Worm (Caenorhabditis elegans) whole organism, L4 larva: ENCODE measurements around the gene Y57A10A.31.

Source experiments
- D1046.2 ChIP-seq: fragments of 200-800 bp; sonication (Bioruptor generic); IDR thresholded peaks from 2 replicates; pipeline ENCODE4 v1.3.6; 2022; ENCODE audit warnings: missing genetic modification characterization, missing compliant biosample characterization
- F26F4.8 ChIP-seq: fragments of 200-800 bp; sonication (Bioruptor generic); conservative IDR thresholded peaks from 2 replicates; pipeline ENCODE4 v1.3.6; 2022; ENCODE audit warnings: missing genetic modification characterization, missing compliant biosample characterization
- F37D6.2 ChIP-seq: sonication (generic microtip); optimal IDR thresholded peaks from 2 replicates; lab custom pipeline; 2016; ENCODE audit warnings: mild to moderate bottlenecking, missing genetic modification characterization, missing compliant biosample characterization
- ZK337.2 ChIP-seq: fragments of 200-800 bp; sonication (Bioruptor generic); IDR thresholded peaks from 2 replicates; pipeline ENCODE4 v1.3.6; 2022; ENCODE audit warnings: missing genetic modification reagents, missing genetic modification characterization, missing compliant biosample characterization
- ama-1 ChIP-seq: fragments of 150-350 bp; optimal IDR thresholded peaks from 2 replicates; lab custom pipeline; 2014; ENCODE audit warnings: inconsistent platforms, mixed read lengths
- arid-1 ChIP-seq: fragments of 200-800 bp; sonication (Bioruptor generic); conservative IDR thresholded peaks from 2 replicates; pipeline ENCODE4 v1.3.6; 2022; ENCODE audit warnings: missing genetic modification reagents, missing genetic modification characterization, missing compliant biosample characterization
- attf-4 ChIP-seq: sonication (generic microtip); optimal IDR thresholded peaks from 3 replicates; lab custom pipeline; 2017; ENCODE audit warnings: missing biosample characterization, missing genetic modification characterization
- ceh-20 ChIP-seq: fragments of 200-800 bp; sonication (Bioruptor generic); IDR thresholded peaks from 2 replicates; pipeline ENCODE4 v1.3.6; 2022; ENCODE audit warnings: missing genetic modification reagents, missing genetic modification characterization, missing compliant biosample characterization
- ceh-28 ChIP-seq: fragments of 150-350 bp; optimal IDR thresholded peaks from 2 replicates; lab custom pipeline; 2014; ENCODE audit warnings: missing biosample characterization, missing genetic modification reagents, missing genetic modification characterization
- ceh-32 ChIP-seq: sonication (generic microtip); optimal IDR thresholded peaks from 2 replicates; lab custom pipeline; 2016; ENCODE audit warnings: mild to moderate bottlenecking, missing genetic modification characterization, missing compliant biosample characterization; ENCODE audit not compliant: poor library complexity
- ces-1 ChIP-seq: fragments of 150-350 bp; sonication (generic microtip); optimal IDR thresholded peaks from 4 replicates; lab custom pipeline; 2014; ENCODE audit warnings: missing biosample characterization, missing genetic modification reagents, missing genetic modification characterization
- ctbp-1 ChIP-seq: fragments of 200-800 bp; sonication (Bioruptor generic); IDR thresholded peaks from 2 replicates; pipeline ENCODE4 v1.3.6; 2022; ENCODE audit warnings: missing genetic modification reagents, missing genetic modification characterization, missing compliant biosample characterization
- daf-16 ChIP-seq, 3 experiments: sonication (generic microtip); optimal IDR thresholded peaks; 2 replicates each; lab custom pipeline; 2016 to 2017; ENCODE audit warnings: missing genetic modification characterization in 3 of 3, missing genetic modification reagents in 3 of 3, mild to moderate bottlenecking in 2 of 3, missing compliant biosample characterization in 2 of 3, missing biosample characterization in 1 of 3, moderate library complexity in 1 of 3
- dmd-8 ChIP-seq: fragments of 200-800 bp; sonication (Bioruptor generic); IDR thresholded peaks from 2 replicates; pipeline ENCODE4 v1.3.6; 2022; ENCODE audit warnings: missing genetic modification characterization, missing compliant biosample characterization
- dmd-9 ChIP-seq: fragments of 200-800 bp; sonication (Bioruptor generic); IDR thresholded peaks from 2 replicates; pipeline ENCODE4 v1.3.6; 2022; ENCODE audit warnings: missing genetic modification reagents, missing genetic modification characterization, missing compliant biosample characterization
- duxl-1 ChIP-seq: sonication (generic microtip); optimal IDR thresholded peaks from 2 replicates; lab custom pipeline; 2016; ENCODE audit warnings: mild to moderate bottlenecking, missing genetic modification characterization, moderate library complexity, missing compliant biosample characterization; ENCODE audit not compliant: poor library complexity
- egl-43 ChIP-seq: fragments of 200-800 bp; sonication (Bioruptor generic); IDR thresholded peaks from 2 replicates; pipeline ENCODE4 v1.3.6; 2022; ENCODE audit warnings: missing genetic modification reagents, missing genetic modification characterization, missing compliant biosample characterization
- fkh-10 ChIP-seq: fragments of 150-350 bp; optimal IDR thresholded peaks from 2 replicates; lab custom pipeline; 2014; ENCODE audit warnings: missing biosample characterization, missing genetic modification reagents, missing genetic modification characterization
- gei-8 ChIP-seq: fragments of 200-800 bp; sonication (Bioruptor generic); optimal IDR thresholded peaks from 2 replicates; lab custom pipeline; 2018; ENCODE audit warnings: mild to moderate bottlenecking, missing genetic modification characterization, missing compliant biosample characterization
- hif-1 ChIP-seq, 2 experiments: sonication (generic microtip); optimal IDR thresholded peaks; 2 replicates each; lab custom pipeline; 2016 to 2017; ENCODE audit warnings: missing compliant biosample characterization in 2 of 2, missing genetic modification characterization in 2 of 2, missing genetic modification reagents in 2 of 2, missing genotype in 2 of 2, mild to moderate bottlenecking in 1 of 2
- hlh-30 ChIP-seq: sonication (generic microtip); optimal IDR thresholded peaks from 2 replicates; lab custom pipeline; 2017; ENCODE audit warnings: antibody characterized with exemption, mild to moderate bottlenecking, missing genetic modification characterization, missing compliant biosample characterization; ENCODE audit not compliant: insufficient read depth
- jun-1 ChIP-seq: fragments of 150-350 bp; optimal IDR thresholded peaks from 2 replicates; lab custom pipeline; 2014; ENCODE audit warnings: missing biosample characterization, missing genetic modification reagents, missing genetic modification characterization
- lim-7 ChIP-seq: fragments of 200-800 bp; sonication (Bioruptor generic); IDR thresholded peaks from 2 replicates; pipeline ENCODE4 v1.3.6; 2022; ENCODE audit warnings: missing genetic modification characterization, missing compliant biosample characterization
- lin-13 ChIP-seq: fragments of 150-350 bp; optimal IDR thresholded peaks from 2 replicates; lab custom pipeline; 2014; ENCODE audit warnings: missing biosample characterization, missing genetic modification reagents, missing genetic modification characterization
- lsy-2 ChIP-seq, 2 experiments: fragments of 150-350 bp in 1 of 2; sonication (generic microtip) in 1 of 2; optimal IDR thresholded peaks; 2 replicates each; lab custom pipeline; 2014 to 2017; ENCODE audit warnings: missing biosample characterization in 2 of 2, missing genetic modification characterization in 2 of 2
- mdl-1 ChIP-seq, 2 experiments: fragments of 150-350 bp in 1 of 2; sonication (generic microtip) in 1 of 2; optimal IDR thresholded peaks; 2 replicates each; lab custom pipeline; 2014 to 2017; ENCODE audit warnings: missing biosample characterization in 2 of 2, missing genetic modification characterization in 2 of 2
- mep-1 ChIP-seq: fragments of 150-350 bp; sonication (generic microtip); optimal IDR thresholded peaks from 3 replicates; lab custom pipeline; 2014; ENCODE audit warnings: missing biosample characterization, missing genetic modification characterization
- mes-2 ChIP-seq: sonication (generic microtip); optimal IDR thresholded peaks from 2 replicates; lab custom pipeline; 2016; ENCODE audit warnings: missing genotype, mild to moderate bottlenecking, missing genetic modification characterization, missing compliant biosample characterization; ENCODE audit not compliant: poor library complexity, severe bottlenecking
- mxl-2 ChIP-seq: fragments of 200-800 bp; sonication (Bioruptor generic); conservative IDR thresholded peaks from 2 replicates; pipeline ENCODE4 v1.3.6; 2022; ENCODE audit warnings: missing genetic modification reagents, missing genetic modification characterization, missing compliant biosample characterization
- nhr-11 ChIP-seq: fragments of 150-350 bp; optimal IDR thresholded peaks from 2 replicates; lab custom pipeline; 2014; ENCODE audit warnings: missing biosample characterization, missing genetic modification characterization
- nhr-111 ChIP-seq: fragments of 200-800 bp; sonication (Bioruptor generic); optimal IDR thresholded peaks from 2 replicates; lab custom pipeline; 2018; ENCODE audit warnings: mild to moderate bottlenecking, missing genetic modification characterization, missing compliant biosample characterization
- nhr-237 ChIP-seq: sonication (generic microtip); optimal IDR thresholded peaks from 2 replicates; lab custom pipeline; 2017; ENCODE audit warnings: missing biosample characterization, missing genetic modification characterization
- nhr-25 ChIP-seq: sonication (generic microtip); optimal IDR thresholded peaks from 2 replicates; lab custom pipeline; 2017; ENCODE audit warnings: missing genetic modification characterization, mild to moderate bottlenecking, missing compliant biosample characterization, antibody characterized with exemption, moderate library complexity, borderline replicate concordance; ENCODE audit not compliant: insufficient read depth
- nhr-28 ChIP-seq: fragments of 150-350 bp; optimal IDR thresholded peaks from 2 replicates; lab custom pipeline; 2014; ENCODE audit warnings: missing biosample characterization, missing genetic modification characterization
- nhr-41 ChIP-seq: fragments of 200-800 bp; sonication (Bioruptor generic); IDR thresholded peaks from 2 replicates; pipeline ENCODE4 v1.3.6; 2022; ENCODE audit warnings: missing genetic modification reagents, missing genetic modification characterization, missing compliant biosample characterization
- nhr-42 ChIP-seq: fragments of 200-800 bp; sonication (Bioruptor generic); IDR thresholded peaks from 2 replicates; pipeline ENCODE4 v1.3.6; 2022; ENCODE audit warnings: missing genetic modification characterization, missing compliant biosample characterization
- nhr-6 ChIP-seq: fragments of 150-350 bp; optimal IDR thresholded peaks from 2 replicates; lab custom pipeline; 2014; ENCODE audit warnings: missing biosample characterization, missing genetic modification characterization
- nhr-77 ChIP-seq: fragments of 150-350 bp; optimal IDR thresholded peaks from 2 replicates; lab custom pipeline; 2014; ENCODE audit warnings: missing biosample characterization, missing genetic modification characterization
- php-3 ChIP-seq: fragments of 200-800 bp; sonication (Bioruptor generic); IDR thresholded peaks from 2 replicates; pipeline ENCODE4 v1.3.6; 2022; ENCODE audit warnings: missing genetic modification reagents, missing genetic modification characterization, missing compliant biosample characterization
- rbr-2 ChIP-seq: sonication (generic microtip); optimal IDR thresholded peaks from 2 replicates; lab custom pipeline; 2016; ENCODE audit warnings: missing genotype, missing genetic modification characterization, missing compliant biosample characterization
- sdz-12 ChIP-seq: fragments of 200-800 bp; sonication (Bioruptor generic); optimal IDR thresholded peaks from 2 replicates; lab custom pipeline; 2018; ENCODE audit warnings: mild to moderate bottlenecking, missing genetic modification characterization, missing compliant biosample characterization
- snpc-4 ChIP-seq: fragments of 150-350 bp; optimal IDR thresholded peaks from 2 replicates; lab custom pipeline; 2014; ENCODE audit warnings: missing biosample characterization, missing genetic modification characterization
- spr-3 ChIP-seq: fragments of 200-800 bp; sonication (Bioruptor generic); optimal IDR thresholded peaks from 2 replicates; lab custom pipeline; 2018; ENCODE audit warnings: mild to moderate bottlenecking, missing genetic modification characterization, missing compliant biosample characterization
- tag-97 ChIP-seq: fragments of 200-800 bp; sonication (Bioruptor generic); IDR thresholded peaks from 2 replicates; pipeline ENCODE4 v1.3.6; 2022; ENCODE audit warnings: missing genetic modification characterization, missing compliant biosample characterization
- tra-1 ChIP-seq: fragments of 200-800 bp; sonication (Bioruptor generic); IDR thresholded peaks from 2 replicates; pipeline ENCODE4 v1.3.6; 2022; ENCODE audit warnings: missing genetic modification reagents, missing genetic modification characterization, missing compliant biosample characterization
- unc-130 ChIP-seq: sonication (generic microtip); optimal IDR thresholded peaks from 2 replicates; lab custom pipeline; 2016; ENCODE audit warnings: missing genetic modification reagents, missing genetic modification characterization, missing compliant biosample characterization
- unc-39 ChIP-seq: sonication (generic microtip); optimal IDR thresholded peaks from 2 replicates; lab custom pipeline; 2017; ENCODE audit warnings: missing biosample characterization, missing genetic modification characterization
- zfp-2 ChIP-seq: sonication (generic microtip); optimal IDR thresholded peaks from 2 replicates; lab custom pipeline; 2016; ENCODE audit warnings: mild to moderate bottlenecking, missing genetic modification characterization, missing compliant biosample characterization
- zip-11 ChIP-seq: fragments of 200-800 bp; sonication (Bioruptor generic); IDR thresholded peaks from 2 replicates; pipeline ENCODE4 v1.3.6; 2022; ENCODE audit warnings: missing genetic modification characterization, missing compliant biosample characterization
- zip-2 ChIP-seq: fragments of 150-350 bp; optimal IDR thresholded peaks from 2 replicates; lab custom pipeline; 2014; ENCODE audit warnings: missing biosample characterization, missing genetic modification characterization
- ztf-11 ChIP-seq: fragments of 150-350 bp; optimal IDR thresholded peaks from 2 replicates; lab custom pipeline; 2014; ENCODE audit warnings: missing biosample characterization, missing genetic modification characterization

Y57A10A.31 gene

DNA sequence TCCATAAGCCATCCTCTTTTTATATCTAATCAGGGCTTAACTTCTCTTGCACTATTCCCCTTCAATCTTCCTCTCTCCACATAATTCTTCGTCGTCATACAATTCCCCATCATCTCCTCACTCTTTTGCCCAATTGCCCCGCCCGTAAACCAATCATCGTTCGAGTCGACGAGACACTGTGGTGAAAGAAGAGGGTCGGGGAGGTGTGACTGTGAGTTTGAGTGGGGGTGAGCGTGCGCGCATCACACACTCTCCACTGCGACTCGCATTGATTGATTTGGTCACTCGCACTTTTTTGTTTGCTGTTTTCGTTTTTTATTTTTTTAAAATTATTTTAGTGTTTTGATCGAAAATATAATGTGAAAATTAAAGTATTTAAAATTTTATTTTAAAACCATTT is 50.0 kb downstream of the Y57A10A.31 start:
- TF ChIP-seq nhr-11 (tag; lab: Kevin White, UChicago) = no peak
- TF ChIP-seq dmd-9 (GFP tag; lab: Robert Waterston, UW) = no peak
- TF ChIP-seq nhr-25 (tag; lab: Kevin White, UChicago) = peak; percentile 27
- TF ChIP-seq tag-97 (GFP tag; lab: Robert Waterston, UW) = no peak
- TF ChIP-seq ceh-32 (tag; lab: Kevin White, UChicago) = no peak
- TF ChIP-seq hif-1 (tag; optimal IDR thresholded peaks at IDR 0.05; lab: Kevin White, UChicago) = peak in 1 of 2 experiments; percentile 59
- TF ChIP-seq nhr-6 (tag; lab: Kevin White, UChicago) = peak; percentile 43
- TF ChIP-seq ZK337.2 (GFP tag; lab: Robert Waterston, UW) = no peak
- TF ChIP-seq nhr-28 = peak; percentile 66
- TF ChIP-seq dmd-8 (GFP tag; lab: Robert Waterston, UW) = no peak
- TF ChIP-seq daf-16 (GFP tag; optimal IDR thresholded peaks at IDR 0.05; lab: Kevin White, UChicago) = no peak
- TF ChIP-seq daf-16 (tag; optimal IDR thresholded peaks at IDR 0.05; lab: Kevin White, UChicago) = peak; percentile 53
- TF ChIP-seq arid-1 (GFP tag; lab: Robert Waterston, UW) = no peak
- no peak for TF ChIP-seq unc-39 (tag; lab: Kevin White, UChicago)
- TF ChIP-seq spr-3 (GFP tag; lab: Kevin White, UChicago) = no peak
- TF ChIP-seq ces-1 (GFP tag; lab: Kevin White, UChicago) = no peak
- TF ChIP-seq zip-11 = no peak
- TF ChIP-seq snpc-4 (tag; lab: Kevin White, UChicago) = no peak
- TF ChIP-seq zfp-2 = no peak
- TF ChIP-seq sdz-12 (GFP tag; lab: Kevin White, UChicago) = no peak
- TF ChIP-seq unc-130 (GFP tag; lab: Kevin White, UChicago) = no peak
- TF ChIP-seq ceh-28 = peak; percentile 46
- TF ChIP-seq php-3 (GFP tag; lab: Robert Waterston, UW) = no peak
- TF ChIP-seq lsy-2 (tag; optimal IDR thresholded peaks at IDR 0.05; lab: Kevin White, UChicago) = peak; percentile 65 to 94
- no peak for TF ChIP-seq gei-8
- no peak for TF ChIP-seq fkh-10 (GFP tag; lab: Kevin White, UChicago)
- TF ChIP-seq nhr-42 (GFP tag; lab: Robert Waterston, UW) = no peak
- TF ChIP-seq mes-2 (tag; lab: Kevin White, UChicago) = no peak
- peak in 1 of 2 experiments; percentile 57 for TF ChIP-seq mdl-1 (tag; optimal IDR thresholded peaks at IDR 0.05; lab: Kevin White, UChicago)
- TF ChIP-seq hlh-30 = peak; percentile 95
- TF ChIP-seq egl-43 (GFP tag; lab: Robert Waterston, UW) = no peak
- TF ChIP-seq lim-7 = no peak
- peak; percentile 78 for TF ChIP-seq mep-1 (tag; lab: Kevin White, UChicago)
- no peak for TF ChIP-seq mxl-2
- no peak for TF ChIP-seq zip-2
- TF ChIP-seq D1046.2 (GFP tag; lab: Robert Waterston, UW) = no peak
- TF ChIP-seq duxl-1 (tag; lab: Kevin White, UChicago) = peak; percentile 78
- no peak for TF ChIP-seq F37D6.2 (tag; lab: Kevin White, UChicago)
- TF ChIP-seq nhr-237 (tag; lab: Kevin White, UChicago) = no peak
- peak; percentile 57 for TF ChIP-seq rbr-2 (tag; lab: Kevin White, UChicago)
- TF ChIP-seq F26F4.8 (GFP tag; lab: Robert Waterston, UW) = no peak
- TF ChIP-seq nhr-77 (tag; lab: Kevin White, UChicago) = peak; percentile 30
- no peak for TF ChIP-seq tra-1 (GFP tag; lab: Robert Waterston, UW)
- no peak for TF ChIP-seq ama-1 (lab: Kevin White, UChicago)
- TF ChIP-seq nhr-41 = no peak
- no peak for TF ChIP-seq ztf-11 (tag; lab: Kevin White, UChicago)
- peak; percentile 28 for TF ChIP-seq lin-13 (GFP tag; lab: Kevin White, UChicago)
- TF ChIP-seq ceh-20 (GFP tag; lab: Robert Waterston, UW) = no peak
- TF ChIP-seq ctbp-1 (GFP tag; lab: Robert Waterston, UW) = no peak
- no peak for TF ChIP-seq jun-1 (tag; lab: Kevin White, UChicago)
- TF ChIP-seq nhr-111 (GFP tag; lab: Kevin White, UChicago) = no peak
- no peak for TF ChIP-seq attf-4 (tag; lab: Kevin White, UChicago)
